Worm (Caenorhabditis elegans) whole organism, L4 larva: ENCODE results near the gene C02G6.3.

ENCODE experiments used
- F26F4.8 ChIP-seq: fragments of 200-800 bp; sonication (Bioruptor generic); conservative IDR thresholded peaks from 2 replicates; pipeline ENCODE4 v1.3.6; 2022; ENCODE audit warnings: missing genetic modification characterization, missing compliant biosample characterization
- F49E8.2 ChIP-seq: sonication (generic microtip); optimal IDR thresholded peaks from 2 replicates; lab custom pipeline; 2016; ENCODE audit warnings: missing compliant biosample characterization, mild to moderate bottlenecking, missing genetic modification characterization, borderline replicate concordance
- T20F7.1 ChIP-seq: fragments of 200-800 bp; sonication (Bioruptor generic); optimal IDR thresholded peaks from 2 replicates; lab custom pipeline; 2018; ENCODE audit warnings: mild to moderate bottlenecking, missing genetic modification characterization, missing compliant biosample characterization
- Y75B8A.6 ChIP-seq: fragments of 200-800 bp; sonication (Bioruptor generic); IDR thresholded peaks from 2 replicates; pipeline ENCODE4 v1.3.6; 2022; ENCODE audit warnings: missing genetic modification reagents, missing genetic modification characterization, missing compliant biosample characterization
- aha-1 ChIP-seq: fragments of 150-350 bp; peaks from one replicate; lab custom pipeline; 2014; ENCODE audit warnings: missing biosample characterization, missing genetic modification characterization
- ama-1 ChIP-seq: fragments of 150-350 bp; optimal IDR thresholded peaks from 2 replicates; lab custom pipeline; 2014; ENCODE audit warnings: inconsistent platforms, mixed read lengths
- ceh-20 ChIP-seq: fragments of 200-800 bp; sonication (Bioruptor generic); IDR thresholded peaks from 2 replicates; pipeline ENCODE4 v1.3.6; 2022; ENCODE audit warnings: missing genetic modification reagents, missing genetic modification characterization, missing compliant biosample characterization
- ceh-62 ChIP-seq: sonication (generic microtip); optimal IDR thresholded peaks from 2 replicates; lab custom pipeline; 2017; ENCODE audit warnings: missing biosample characterization, missing genetic modification characterization
- cey-2 ChIP-seq: sonication (generic microtip); optimal IDR thresholded peaks from 3 replicates; lab custom pipeline; 2017; ENCODE audit warnings: missing genetic modification characterization, mild to moderate bottlenecking, missing compliant biosample characterization, antibody characterized with exemption, borderline replicate concordance; ENCODE audit not compliant: insufficient read depth
- daf-8 ChIP-seq: fragments of 200-800 bp; sonication (Bioruptor generic); IDR thresholded peaks from 2 replicates; pipeline ENCODE4 v1.3.6; 2022; ENCODE audit warnings: missing genetic modification characterization, missing compliant biosample characterization
- dmd-6 ChIP-seq: fragments of 200-800 bp; sonication (Bioruptor generic); IDR thresholded peaks from 2 replicates; pipeline ENCODE4 v1.3.6; 2022; ENCODE audit warnings: missing genetic modification reagents, missing genetic modification characterization, missing compliant biosample characterization
- dpl-1 ChIP-seq: fragments of 150-350 bp; optimal IDR thresholded peaks from 2 replicates; lab custom pipeline; 2014; ENCODE audit warnings: missing biosample characterization, missing genetic modification reagents, missing genetic modification characterization
- dve-1 ChIP-seq: sonication (generic microtip); optimal IDR thresholded peaks from 2 replicates; lab custom pipeline; 2017; ENCODE audit warnings: antibody characterized with exemption, mild to moderate bottlenecking, missing genetic modification characterization, missing compliant biosample characterization; ENCODE audit not compliant: insufficient read depth
- fkh-10 ChIP-seq: fragments of 150-350 bp; optimal IDR thresholded peaks from 2 replicates; lab custom pipeline; 2014; ENCODE audit warnings: missing biosample characterization, missing genetic modification reagents, missing genetic modification characterization
- hlh-11 ChIP-seq: fragments of 200-800 bp; sonication (Bioruptor generic); optimal IDR thresholded peaks from 2 replicates; lab custom pipeline; 2018; ENCODE audit warnings: mild to moderate bottlenecking, missing genetic modification characterization, missing compliant biosample characterization
- hlh-30 ChIP-seq: sonication (generic microtip); optimal IDR thresholded peaks from 2 replicates; lab custom pipeline; 2017; ENCODE audit warnings: antibody characterized with exemption, mild to moderate bottlenecking, missing genetic modification characterization, missing compliant biosample characterization; ENCODE audit not compliant: insufficient read depth
- jun-1 ChIP-seq: fragments of 150-350 bp; optimal IDR thresholded peaks from 2 replicates; lab custom pipeline; 2014; ENCODE audit warnings: missing biosample characterization, missing genetic modification reagents, missing genetic modification characterization
- lin-1 ChIP-seq: fragments of 200-800 bp; sonication (Bioruptor generic); IDR thresholded peaks from 2 replicates; pipeline ENCODE4 v1.3.6; 2022; ENCODE audit warnings: missing genetic modification reagents, missing genetic modification characterization, missing compliant biosample characterization
- lin-13 ChIP-seq: fragments of 150-350 bp; optimal IDR thresholded peaks from 2 replicates; lab custom pipeline; 2014; ENCODE audit warnings: missing biosample characterization, missing genetic modification reagents, missing genetic modification characterization
- lin-38 ChIP-seq: fragments of 200-800 bp; sonication (Bioruptor generic); IDR thresholded peaks from 2 replicates; pipeline ENCODE4 v1.3.6; 2022; ENCODE audit warnings: missing genetic modification reagents, missing genetic modification characterization, missing compliant biosample characterization
- lin-39 ChIP-seq: fragments of 150-350 bp; optimal IDR thresholded peaks from 2 replicates; lab custom pipeline; 2014; ENCODE audit warnings: missing biosample characterization, missing genetic modification reagents, missing genetic modification characterization
- mdl-1 ChIP-seq, 2 experiments: fragments of 150-350 bp in 1 of 2; sonication (generic microtip) in 1 of 2; optimal IDR thresholded peaks; 2 replicates each; lab custom pipeline; 2014 to 2017; ENCODE audit warnings: missing biosample characterization in 2 of 2, missing genetic modification characterization in 2 of 2
- mes-2 ChIP-seq: sonication (generic microtip); optimal IDR thresholded peaks from 2 replicates; lab custom pipeline; 2016; ENCODE audit warnings: missing genotype, mild to moderate bottlenecking, missing genetic modification characterization, missing compliant biosample characterization; ENCODE audit not compliant: poor library complexity, severe bottlenecking
- mxl-3 ChIP-seq: fragments of 200-800 bp; sonication (Bioruptor generic); optimal IDR thresholded peaks from 2 replicates; lab custom pipeline; 2018; ENCODE audit warnings: mild to moderate bottlenecking, missing genetic modification characterization, missing compliant biosample characterization
- nhr-102 ChIP-seq: sonication (generic microtip); optimal IDR thresholded peaks from 2 replicates; lab custom pipeline; 2016; ENCODE audit warnings: mild to moderate bottlenecking, missing genetic modification characterization, moderate library complexity, missing compliant biosample characterization
- nhr-11 ChIP-seq: fragments of 150-350 bp; optimal IDR thresholded peaks from 2 replicates; lab custom pipeline; 2014; ENCODE audit warnings: missing biosample characterization, missing genetic modification characterization
- nhr-111 ChIP-seq: fragments of 200-800 bp; sonication (Bioruptor generic); optimal IDR thresholded peaks from 2 replicates; lab custom pipeline; 2018; ENCODE audit warnings: mild to moderate bottlenecking, missing genetic modification characterization, missing compliant biosample characterization
- nhr-28 ChIP-seq: fragments of 150-350 bp; optimal IDR thresholded peaks from 2 replicates; lab custom pipeline; 2014; ENCODE audit warnings: missing biosample characterization, missing genetic modification characterization
- nhr-48 ChIP-seq: sonication (generic microtip); optimal IDR thresholded peaks from 2 replicates; lab custom pipeline; 2016; ENCODE audit warnings: mild to moderate bottlenecking, missing genetic modification characterization, missing compliant biosample characterization
- nhr-6 ChIP-seq: fragments of 150-350 bp; optimal IDR thresholded peaks from 2 replicates; lab custom pipeline; 2014; ENCODE audit warnings: missing biosample characterization, missing genetic modification characterization
- nhr-77 ChIP-seq: fragments of 150-350 bp; optimal IDR thresholded peaks from 2 replicates; lab custom pipeline; 2014; ENCODE audit warnings: missing biosample characterization, missing genetic modification characterization
- php-3 ChIP-seq: fragments of 200-800 bp; sonication (Bioruptor generic); IDR thresholded peaks from 2 replicates; pipeline ENCODE4 v1.3.6; 2022; ENCODE audit warnings: missing genetic modification reagents, missing genetic modification characterization, missing compliant biosample characterization
- pqm-1 ChIP-seq: sonication (generic microtip); optimal IDR thresholded peaks from 2 replicates; lab custom pipeline; 2017; ENCODE audit warnings: missing biosample characterization, missing genetic modification characterization
- saeg-2 ChIP-seq: fragments of 200-800 bp; sonication (Bioruptor generic); IDR thresholded peaks from 2 replicates; pipeline ENCODE4 v1.3.6; 2022; ENCODE audit warnings: missing genetic modification reagents, missing genetic modification characterization, missing compliant biosample characterization
- snpc-4 ChIP-seq: fragments of 150-350 bp; optimal IDR thresholded peaks from 2 replicates; lab custom pipeline; 2014; ENCODE audit warnings: missing biosample characterization, missing genetic modification characterization
- spr-3 ChIP-seq: fragments of 200-800 bp; sonication (Bioruptor generic); optimal IDR thresholded peaks from 2 replicates; lab custom pipeline; 2018; ENCODE audit warnings: mild to moderate bottlenecking, missing genetic modification characterization, missing compliant biosample characterization
- tra-1 ChIP-seq: fragments of 200-800 bp; sonication (Bioruptor generic); IDR thresholded peaks from 2 replicates; pipeline ENCODE4 v1.3.6; 2022; ENCODE audit warnings: missing genetic modification reagents, missing genetic modification characterization, missing compliant biosample characterization
- unc-62 ChIP-seq, 3 experiments: fragments of 150-350 bp in 1 of 3; sonication (generic microtip); optimal IDR thresholded peaks in 2 of 3; peaks in 1 of 3; 1 replicate in 1 of 3; 2 replicates in 2 of 3; lab custom pipeline; 2014 to 2017; ENCODE audit warnings: missing biosample characterization in 3 of 3, missing genetic modification characterization in 3 of 3, missing genetic modification reagents in 3 of 3, missing genotype in 1 of 3
- zfp-2 ChIP-seq: sonication (generic microtip); optimal IDR thresholded peaks from 2 replicates; lab custom pipeline; 2016; ENCODE audit warnings: mild to moderate bottlenecking, missing genetic modification characterization, missing compliant biosample characterization
- zip-11 ChIP-seq: fragments of 200-800 bp; sonication (Bioruptor generic); IDR thresholded peaks from 2 replicates; pipeline ENCODE4 v1.3.6; 2022; ENCODE audit warnings: missing genetic modification characterization, missing compliant biosample characterization

C02G6.3 gene

ce11 chrV:5880064-5880463 is at the start of gene C02G6.3:
TSS of gene C02G6.3 (plus strand) at chrV:5880364.
- TF ChIP-seq F26F4.8 (GFP tag; lab: Robert Waterston, UW) (no peak), nhr-77 (tag; lab: Kevin White, UChicago) (no peak), saeg-2 (GFP tag; lab: Robert Waterston, UW) (no peak), lin-38 (GFP tag; lab: Robert Waterston, UW) (no peak), Y75B8A.6 (GFP tag; lab: Robert Waterston, UW) (no peak), zfp-2 (tag; lab: Kevin White, UChicago) (no peak), jun-1 (tag; lab: Kevin White, UChicago) (no peak), hlh-30 (tag; lab: Kevin White, UChicago) (no peak)

- TF ChIP-seq unc-62 (GFP tag; optimal IDR thresholded peaks at IDR 0.05 in 1 of 2; lab: Kevin White, UChicago): peak in 1 of 2 experiments; percentile 95
- TF ChIP-seq unc-62 (tag; optimal IDR thresholded peaks at IDR 0.05; lab: Kevin White, UChicago): no peak
- TF ChIP-seq ceh-62 (tag; lab: Kevin White, UChicago): no peak
These were observed 48.9 kb upstream of the C02G6.3 start for ce11 chrV:5831253-5831652.

- peak; percentile 63; the same call in 1 of the 2 replicates for TF ChIP-seq ceh-20 (GFP tag; lab: Robert Waterston, UW)
- peak; percentile 89 for TF ChIP-seq nhr-48
- peak; percentile 49 for TF ChIP-seq ama-1 (lab: Kevin White, UChicago)
- TF ChIP-seq pqm-1 (tag; lab: Kevin White, UChicago): no peak
- TF ChIP-seq dpl-1 (GFP tag; lab: Kevin White, UChicago): peak; percentile 18
- TF ChIP-seq lin-13 (GFP tag; lab: Kevin White, UChicago): no peak
- peak; percentile 99 for TF ChIP-seq mxl-3 (GFP tag; lab: Kevin White, UChicago)
- peak; percentile 78 for TF ChIP-seq hlh-11 (tag; lab: Kevin White, UChicago)
- peak in 1 of 2 experiments; percentile 75 for TF ChIP-seq mdl-1 (tag; optimal IDR thresholded peaks at IDR 0.05; lab: Kevin White, UChicago)
- peak; percentile 99 for TF ChIP-seq aha-1 (tag; lab: Kevin White, UChicago)
- TF ChIP-seq tra-1 (GFP tag; lab: Robert Waterston, UW): peak; percentile 19; the same call in 1 of the 2 replicates
- peak; percentile 85 for TF ChIP-seq nhr-28 (tag; lab: Kevin White, UChicago)
- peak in 1 of 2 experiments; percentile 99 for TF ChIP-seq unc-62 (GFP tag; optimal IDR thresholded peaks at IDR 0.05 in 1 of 2; lab: Kevin White, UChicago)
- TF ChIP-seq unc-62 (tag; optimal IDR thresholded peaks at IDR 0.05; lab: Kevin White, UChicago): no peak
- no peak for TF ChIP-seq php-3 (GFP tag; lab: Robert Waterston, UW)
- TF ChIP-seq F49E8.2 (tag; lab: Kevin White, UChicago): no peak
- peak; percentile 20; the same call in 1 of the 2 replicates for TF ChIP-seq dmd-6 (GFP tag; lab: Robert Waterston, UW)
- TF ChIP-seq dve-1 (tag; lab: Kevin White, UChicago): peak; percentile 19
- TF ChIP-seq nhr-102 (tag; lab: Kevin White, UChicago): peak; percentile 77
- peak; percentile 77 for TF ChIP-seq cey-2 (tag; lab: Kevin White, UChicago)
- TF ChIP-seq lin-39: no peak
These were observed 47.4 kb upstream of the C02G6.3 start for ce11 chrV:5832799-5833198.

- TF ChIP-seq spr-3 (GFP tag; lab: Kevin White, UChicago) (no peak), daf-8 (no peak), fkh-10 (no peak), lin-13 (GFP tag; lab: Kevin White, UChicago) (no peak), nhr-6 (tag; lab: Kevin White, UChicago) (no peak), lin-1 (GFP tag; lab: Robert Waterston, UW) (no peak), T20F7.1 (GFP tag; lab: Kevin White, UChicago) (no peak), nhr-11 (no peak), snpc-4 (no peak), zip-11 (no peak), nhr-111 (GFP tag; lab: Kevin White, UChicago) (no peak), mes-2 (tag; lab: Kevin White, UChicago) (no peak)
These were observed 46.6 kb upstream of the C02G6.3 start, which contains the start of gene srh-76 for ce11 chrV:5833531-5833930. TSS of gene srh-76 (plus strand) at chrV:5833831.
